Worm (Caenorhabditis elegans): Measurements from ENCODE around the gene ZK250.13.

- TF ChIP-seq tab-1 (GFP tag; IDR thresholded peaks at IDR 0.05) (no peak), flt-1 (GFP tag; IDR thresholded peaks at IDR 0.05) (no peak)
Observed at ce11 chrII:1939652-1940051, at the start of gene ZK250.13.
